Worm (Caenorhabditis elegans) whole organism, late embryonic: Measurements from ENCODE around the gene inpp-4B.

ENCODE experiments used
- ceh-18 ChIP-seq: sonication (generic microtip); optimal IDR thresholded peaks from 2 replicates; lab custom pipeline; 2016; ENCODE audit warnings: missing genetic modification characterization, missing compliant biosample characterization
- elt-2 ChIP-seq: sonication (generic microtip); optimal IDR thresholded peaks from 2 replicates; lab custom pipeline; 2016; ENCODE audit warnings: missing genetic modification reagents, missing genetic modification characterization, missing compliant biosample characterization
- pha-2 ChIP-seq: sonication (generic microtip); optimal IDR thresholded peaks from 2 replicates; lab custom pipeline; 2017; ENCODE audit warnings: mild to moderate bottlenecking, missing genetic modification characterization, missing compliant biosample characterization
- zip-5 ChIP-seq: sonication (generic microtip); optimal IDR thresholded peaks from 2 replicates; lab custom pipeline; 2016; ENCODE audit warnings: missing genetic modification characterization, missing compliant biosample characterization

- TF ChIP-seq ceh-18 (no peak), zip-5 (no peak), elt-2 (tag; lab: Kevin White, UChicago) (no peak), pha-2 (tag; lab: Kevin White, UChicago) (no peak)
These were observed 8.0 kb downstream of the inpp-4B start, which contains the start of gene rip-1 for ce11 chrIII:10258641-10259040.
